Fruit fly (Drosophila melanogaster) whole organism, wandering third instar larva: ENCODE results near the gene XNP.

Experiments used
- Abd-B ChIP-seq: fragments of >200 bp; optimal IDR thresholded peaks from 2 replicates; lab custom pipeline; 2017; ENCODE audit warnings: missing biosample characterization, missing genetic modification characterization
- CrebA ChIP-seq: fragments of 200-800 bp; sonication (Bioruptor generic); optimal IDR thresholded peaks from 2 replicates; lab custom pipeline; 2016; ENCODE audit warnings: missing biosample characterization, mild to moderate bottlenecking, missing genetic modification characterization, borderline replicate concordance
- Dfd ChIP-seq: fragments of >200 bp; optimal IDR thresholded peaks from 2 replicates; lab custom pipeline; 2017; ENCODE audit warnings: missing biosample characterization, missing genetic modification characterization
- Dif ChIP-seq: fragments of 200-275, 200-300 bp; sonication (Bioruptor generic); optimal IDR thresholded peaks from 2 replicates; lab custom pipeline; 2018; ENCODE audit warnings: missing biosample characterization, missing genetic modification characterization; ENCODE audit not compliant: partially characterized antibody
- HLH106 ChIP-seq: fragments of 200-800 bp; optimal IDR thresholded peaks from 3 replicates; lab custom pipeline; 2019; ENCODE audit warnings: missing biosample characterization, mild to moderate bottlenecking, missing genetic modification characterization, moderate library complexity
- Hnf4 ChIP-seq: fragments of 200-800 bp; sonication (Bioruptor generic); optimal IDR thresholded peaks from 2 replicates; lab custom pipeline; 2016; ENCODE audit warnings: missing biosample characterization, mild to moderate bottlenecking, missing genetic modification characterization
- Hr78 ChIP-seq: fragments of >200 bp; optimal IDR thresholded peaks from 2 replicates; lab custom pipeline; 2017; ENCODE audit warnings: missing biosample characterization, missing genetic modification characterization
- Hr83 ChIP-seq: fragments of 200-300 bp; sonication (Bioruptor generic); optimal IDR thresholded peaks from 2 replicates; lab custom pipeline; 2016; ENCODE audit warnings: missing biosample characterization, mild to moderate bottlenecking, missing genetic modification characterization, moderate library complexity; ENCODE audit not compliant: poor library complexity, severe bottlenecking
- Jra ChIP-seq: sonication (Bioruptor generic); optimal IDR thresholded peaks from 2 replicates; lab custom pipeline; 2016; ENCODE audit warnings: missing biosample characterization, missing genetic modification characterization
- Mio ChIP-seq: sonication (Bioruptor generic); optimal IDR thresholded peaks from 2 replicates; lab custom pipeline; 2016; ENCODE audit warnings: missing biosample characterization, missing genetic modification characterization
- Myc ChIP-seq: fragments of >200 bp; optimal IDR thresholded peaks from 2 replicates; lab custom pipeline; 2017
- N ChIP-seq: fragments of >200 bp; optimal IDR thresholded peaks from 2 replicates; lab custom pipeline; 2018; ENCODE audit warnings: missing biosample characterization, missing external identifiers, missing genetic modification characterization
- OdsH ChIP-seq: fragments of 200-800 bp; sonication (Bioruptor generic); optimal IDR thresholded peaks from 2 replicates; lab custom pipeline; 2016; ENCODE audit warnings: missing biosample characterization, mild to moderate bottlenecking, missing genetic modification characterization
- Rel ChIP-seq, 2 experiments: fragments of 200-800 bp; sonication (Bioruptor generic) in 1 of 2; optimal IDR thresholded peaks; 2 replicates in 1 of 2; 3 replicates in 1 of 2; lab custom pipeline; 2016 to 2019; ENCODE audit warnings: mild to moderate bottlenecking in 2 of 2, missing biosample characterization in 2 of 2, missing genetic modification characterization in 2 of 2, moderate library complexity in 1 of 2
- Sp1 ChIP-seq: fragments of 200-800 bp; sonication (Bioruptor generic); optimal IDR thresholded peaks from 3 replicates; lab custom pipeline; 2019; ENCODE audit warnings: missing biosample characterization, mild to moderate bottlenecking, missing genetic modification characterization, moderate library complexity
- Vsx2 ChIP-seq: fragments of 200-300, 225-300 bp; sonication (Bioruptor generic); optimal IDR thresholded peaks from 2 replicates; lab custom pipeline; 2018; ENCODE audit warnings: missing biosample characterization, missing genetic modification characterization; ENCODE audit not compliant: partially characterized antibody
- br ChIP-seq: fragments of 200-800 bp; sonication (Bioruptor generic); optimal IDR thresholded peaks from 2 replicates; lab custom pipeline; 2016; ENCODE audit warnings: missing biosample characterization, missing genetic modification characterization
- dl ChIP-seq, 2 experiments: fragments of 175-275, 200-275 bp in 1 of 2; fragments of 200-275 bp in 1 of 2; sonication (Bioruptor generic); optimal IDR thresholded peaks; lab custom pipeline; 2018; ENCODE audit warnings: mild to moderate bottlenecking in 2 of 2, missing biosample characterization in 2 of 2, missing genetic modification characterization in 2 of 2, moderate library complexity in 2 of 2; ENCODE audit not compliant: partially characterized antibody in 2 of 2, insufficient read depth in 1 of 2
- dsf ChIP-seq: sonication (Bioruptor generic); optimal IDR thresholded peaks from 2 replicates; lab custom pipeline; 2016; ENCODE audit warnings: missing biosample characterization, missing genetic modification characterization, borderline replicate concordance
- ey ChIP-seq: fragments of 200-800 bp; sonication (Bioruptor generic); optimal IDR thresholded peaks from 2 replicates; lab custom pipeline; 2016; ENCODE audit warnings: missing biosample characterization, missing genetic modification characterization
- foxo ChIP-seq, 2 experiments: fragments of 200-800 bp; sonication (Bioruptor generic); optimal IDR thresholded peaks; 2 replicates in 1 of 2; 3 replicates in 1 of 2; lab custom pipeline; 2016 to 2017; ENCODE audit warnings: missing biosample characterization in 2 of 2, missing genetic modification characterization in 2 of 2
- fru ChIP-seq: fragments of 200-800 bp; sonication (Bioruptor generic); optimal IDR thresholded peaks from 3 replicates; lab custom pipeline; 2016; ENCODE audit warnings: missing biosample characterization, mild to moderate bottlenecking, missing genetic modification characterization
- pan ChIP-seq: fragments of >200 bp; optimal IDR thresholded peaks from 2 replicates; lab custom pipeline; 2017
- psq ChIP-seq: fragments of 200-800 bp; sonication (Bioruptor generic); optimal IDR thresholded peaks from 3 replicates; lab custom pipeline; 2017; ENCODE audit warnings: missing biosample characterization, mild to moderate bottlenecking, missing genetic modification characterization, moderate library complexity
- rgr ChIP-seq: fragments of 200-800 bp; sonication (Bioruptor generic); optimal IDR thresholded peaks from 3 replicates; lab custom pipeline; 2016; ENCODE audit warnings: missing biosample characterization, mild to moderate bottlenecking, missing genetic modification characterization
- sage ChIP-seq: fragments of 200-800 bp; sonication (Bioruptor generic); optimal IDR thresholded peaks from 2 replicates; lab custom pipeline; 2016; ENCODE audit warnings: missing biosample characterization, mild to moderate bottlenecking, missing genetic modification characterization
- tai ChIP-seq: sonication (Bioruptor generic); optimal IDR thresholded peaks from 2 replicates; lab custom pipeline; 2016; ENCODE audit warnings: missing biosample characterization, missing genetic modification characterization
- usp ChIP-seq: fragments of >200 bp; optimal IDR thresholded peaks from 2 replicates; lab custom pipeline; 2017; ENCODE audit warnings: missing biosample characterization, missing genetic modification characterization
- woc ChIP-seq: sonication (Bioruptor generic); optimal IDR thresholded peaks from 2 replicates; lab custom pipeline; 2016; ENCODE audit warnings: missing biosample characterization, mild to moderate bottlenecking, missing genetic modification characterization

XNP gene

dm6 chr3R:25529289-25529688 lies 46.7 kb upstream of the XNP start:
- TF ChIP-seq CrebA (no peak), Myc (lab: Kevin White, UChicago) (no peak), usp (GFP tag; lab: Kevin White, UChicago) (no peak), pan (lab: Kevin White, UChicago) (no peak), Hnf4 (GFP tag; lab: Kevin White, UChicago) (no peak), rgr (GFP tag; lab: Kevin White, UChicago) (no peak), br (GFP tag; lab: Kevin White, UChicago) (no peak), ey (GFP tag; lab: Kevin White, UChicago) (no peak), tai (GFP tag; lab: Kevin White, UChicago) (no peak), HLH106 (no peak), Hr78 (GFP tag; lab: Kevin White, UChicago) (no peak), dsf (GFP tag; lab: Kevin White, UChicago) (no peak), OdsH (GFP tag; lab: Kevin White, UChicago) (no peak), Abd-B (GFP tag; lab: Kevin White, UChicago) (no peak), dl (GFP tag; optimal IDR thresholded peaks at IDR 0.05; lab: Kevin White, UChicago; ENCODE audit: insufficient read depth in 1 of 2, partially characterized antibody in 2 of 2) (no peak), Dif (GFP tag; lab: Kevin White, UChicago) (no peak), Rel (GFP tag; optimal IDR thresholded peaks at IDR 0.05; lab: Kevin White, UChicago) (no peak), Rel (tag; optimal IDR thresholded peaks at IDR 0.05; lab: Kevin White, UChicago) (no peak), Hr83 (no peak), N (GFP tag; lab: Kevin White, UChicago) (no peak), sage (GFP tag; lab: Kevin White, UChicago) (no peak)

- TF ChIP-seq fru (GFP tag; lab: Kevin White, UChicago) = no peak
- TF ChIP-seq tai (GFP tag; lab: Kevin White, UChicago) = peak; percentile 12
- TF ChIP-seq Hr78 (GFP tag; lab: Kevin White, UChicago) = no peak
- no peak for TF ChIP-seq Mio (GFP tag; lab: Kevin White, UChicago)
- TF ChIP-seq, all 38 proteins: peak for 1
These were observed 36.9 kb upstream of the XNP start for dm6 chr3R:25519465-25520071.

dm6 chr3R:25518584-25518983 lies 36.0 kb upstream of the XNP start:
- TF ChIP-seq foxo (GFP tag; optimal IDR thresholded peaks at IDR 0.05; lab: Kevin White, UChicago) (no peak), psq (peak; percentile 53), Dfd (GFP tag; lab: Kevin White, UChicago) (peak; percentile 41)

dm6 chr3R:25518099-25518567 lies 35.5 kb upstream of the XNP start:
- TF ChIP-seq Rel (GFP tag; optimal IDR thresholded peaks at IDR 0.05; lab: Kevin White, UChicago) (peak; percentile 27), Rel (tag; optimal IDR thresholded peaks at IDR 0.05; lab: Kevin White, UChicago) (no peak), Vsx2 (GFP tag; lab: Kevin White, UChicago) (peak; percentile 58), Myc (lab: Kevin White, UChicago) (no peak), psq (no peak), Jra (GFP tag; lab: Kevin White, UChicago) (peak; percentile 59), rgr (GFP tag; lab: Kevin White, UChicago) (no peak), Sp1 (peak; percentile 27), Dif (GFP tag; lab: Kevin White, UChicago) (peak; percentile 85), dl (GFP tag; optimal IDR thresholded peaks at IDR 0.05; lab: Kevin White, UChicago; ENCODE audit: insufficient read depth in 1 of 2, partially characterized antibody in 2 of 2) (peak; percentile 67 to 89), Hr83 (peak; percentile 42), woc (GFP tag; lab: Kevin White, UChicago) (no peak)

dm6 chr3R:25517521-25517920 lies 34.9 kb upstream of the XNP start:
- TF ChIP-seq dl (GFP tag; optimal IDR thresholded peaks at IDR 0.05; lab: Kevin White, UChicago; ENCODE audit: insufficient read depth in 1 of 2, partially characterized antibody in 2 of 2) (no peak), OdsH (GFP tag; lab: Kevin White, UChicago) (no peak), Dfd (GFP tag; lab: Kevin White, UChicago) (no peak), tai (GFP tag; lab: Kevin White, UChicago) (no peak)
